Fruit fly (Drosophila melanogaster): Measurements from ENCODE around the gene CG4619.

The CG4619 gene

DNA sequence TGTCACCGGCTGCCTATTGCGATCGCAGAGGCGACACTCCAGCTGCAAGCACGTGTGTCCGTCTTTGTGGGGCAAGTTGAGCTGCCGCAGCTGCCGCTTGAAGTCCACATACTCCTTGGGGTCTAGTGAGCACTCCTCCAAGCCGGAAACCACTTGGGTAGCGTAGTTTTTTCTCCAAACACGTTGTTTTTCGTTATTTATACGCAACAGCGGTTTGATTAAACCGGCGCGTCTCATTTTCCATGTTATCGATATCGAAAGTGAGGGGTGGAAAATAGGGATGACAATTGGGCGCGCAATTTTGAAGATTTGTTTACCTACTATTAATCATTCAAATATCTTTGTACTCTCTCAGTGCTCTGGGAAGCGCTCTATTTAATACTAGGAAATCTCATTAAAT lies 45.5 kb upstream of the CG4619 start, which contains the start of gene mtDNA-helicase (continued):
- TF ChIP-seq vvl (GFP tag; IDR thresholded peaks at IDR 0.05): no peak
- no peak for TF ChIP-seq CG17802 (tag; optimal IDR thresholded peaks at IDR 0.05)
- no peak for TF ChIP-seq dmrt99B (tag; optimal IDR thresholded peaks at IDR 0.05)
- peak; percentile 62; the same call in 1 of the 3 replicates for TF ChIP-seq CG6791 (GFP tag; IDR thresholded peaks at IDR 0.05; ENCODE audit: partially characterized antibody)
- no peak for TF ChIP-seq cad (GFP tag; optimal IDR thresholded peaks at IDR 0.05)
- no peak for TF ChIP-seq CG9797 (GFP tag; optimal IDR thresholded peaks at IDR 0.05)
- TF ChIP-seq dm (GFP tag; optimal IDR thresholded peaks at IDR 0.05): peak; percentile 77
- TF ChIP-seq Lim3 (GFP tag; IDR thresholded peaks at IDR 0.05): no peak
- TF ChIP-seq trem (tag; optimal IDR thresholded peaks at IDR 0.05): peak; percentile 1
- peak; percentile 41; the same call in 2 of the 3 replicates for TF ChIP-seq knrl (GFP tag; IDR thresholded peaks at IDR 0.05; ENCODE audit: partially characterized antibody)
- no peak for TF ChIP-seq bigmax (GFP tag; optimal IDR thresholded peaks at IDR 0.05)
- TF ChIP-seq CG4820 (GFP tag; optimal IDR thresholded peaks at IDR 0.05): no peak
- no peak for TF ChIP-seq Hsf (GFP tag; optimal IDR thresholded peaks at IDR 0.05)
- no peak for TF ChIP-seq CG5953 (GFP tag; IDR thresholded peaks at IDR 0.05)
- TF ChIP-seq klu (GFP tag; IDR thresholded peaks at IDR 0.05): peak; percentile 38; the same call in 1 of the 2 replicates
- TF ChIP-seq Meics (GFP tag; optimal IDR thresholded peaks at IDR 0.05): no peak
- TF ChIP-seq CG12659 (GFP tag; optimal IDR thresholded peaks at IDR 0.05): no peak
- TF ChIP-seq Myb (GFP tag; optimal IDR thresholded peaks at IDR 0.05): peak; percentile 37
- no peak for TF ChIP-seq jumu (GFP tag; optimal IDR thresholded peaks at IDR 0.05)
- no peak for TF ChIP-seq schlank (tag; optimal IDR thresholded peaks at IDR 0.05)
- TF ChIP-seq sens (GFP tag): peak; percentile 73
- TF ChIP-seq E2f2 (GFP tag; IDR thresholded peaks at IDR 0.05): peak; percentile 91
- peak; percentile 23 for TF ChIP-seq CG9437 (GFP tag; optimal IDR thresholded peaks at IDR 0.05)
- TF ChIP-seq cato (GFP tag; optimal IDR thresholded peaks at IDR 0.05; ENCODE audit: borderline replicate concordance): no peak
- TF ChIP-seq Doc3 (GFP tag; IDR thresholded peaks at IDR 0.05; ENCODE audit: partially characterized antibody): peak; percentile 51; the same call in 1 of the 3 replicates
- TF ChIP-seq Bgb (GFP tag; IDR thresholded peaks at IDR 0.05; ENCODE audit: partially characterized antibody): peak; percentile 57
- TF ChIP-seq gfzf (GFP tag; optimal IDR thresholded peaks at IDR 0.05): peak; percentile 1
- TF ChIP-seq Scr (GFP tag; IDR thresholded peaks at IDR 0.05; ENCODE audit: partially characterized antibody): peak; percentile 62
- peak; percentile 9 for TF ChIP-seq CG10267 (tag; optimal IDR thresholded peaks at IDR 0.05)
- TF ChIP-seq CG12299 (tag; optimal IDR thresholded peaks at IDR 0.05): no peak
- no peak for TF ChIP-seq ap (GFP tag; IDR thresholded peaks at IDR 0.05)
- TF ChIP-seq bowl (GFP tag; IDR thresholded peaks at IDR 0.05): no peak
- no peak for TF ChIP-seq CG14667 (GFP tag; IDR thresholded peaks at IDR 0.05)
- TF ChIP-seq YL-1 (GFP tag; optimal IDR thresholded peaks at IDR 0.05): peak; percentile 37
- TF ChIP-seq Dref (GFP tag; IDR thresholded peaks at IDR 0.05): peak; percentile 72
- no peak for TF ChIP-seq cas (GFP tag; IDR thresholded peaks at IDR 0.05)
- no peak for TF ChIP-seq CG4328 (GFP tag; optimal IDR thresholded peaks at IDR 0.05)
- TF ChIP-seq crp (GFP tag; optimal IDR thresholded peaks at IDR 0.05): peak in 1 of 2 experiments; percentile 34
- peak; percentile 52 for TF ChIP-seq MESR4 (GFP tag; optimal IDR thresholded peaks at IDR 0.05)
- peak; percentile 31 for TF ChIP-seq CG17186 (GFP tag; optimal IDR thresholded peaks at IDR 0.05)
- TF ChIP-seq CG7271 (tag; optimal IDR thresholded peaks at IDR 0.05): no peak
- no peak for TF ChIP-seq ato (GFP tag; IDR thresholded peaks at IDR 0.05; ENCODE audit: partially characterized antibody)
- TF ChIP-seq CG2116 (GFP tag; optimal IDR thresholded peaks at IDR 0.05): peak; percentile 94
- no peak for TF ChIP-seq trh (GFP tag; optimal IDR thresholded peaks at IDR 0.05)
- TF ChIP-seq CG1603 (tag; optimal IDR thresholded peaks at IDR 0.05): peak; percentile 37
- peak; percentile 5 for TF ChIP-seq CG15514 (GFP tag; optimal IDR thresholded peaks at IDR 0.05)
- no peak for TF ChIP-seq Nf-YB (GFP tag; optimal IDR thresholded peaks at IDR 0.05)
- TF ChIP-seq tna (GFP tag; IDR thresholded peaks at IDR 0.05; ENCODE audit: partially characterized antibody): peak; percentile 51
- TF ChIP-seq yki (optimal IDR thresholded peaks at IDR 0.05): no peak
- peak; percentile 57; the same call in 1 of the 3 replicates for TF ChIP-seq Opbp (GFP tag; IDR thresholded peaks at IDR 0.05; ENCODE audit: partially characterized antibody)
